Fruit fly (Drosophila melanogaster) whole organism, wandering third instar larva: ENCODE data around the gene RluA-2.

Experiments used
- Abd-B ChIP-seq: fragments of >200 bp; optimal IDR thresholded peaks from 2 replicates; lab custom pipeline; 2017; ENCODE audit warnings: missing biosample characterization, missing genetic modification characterization
- CG32264 ChIP-seq: fragments of 200-800 bp; sonication (Bioruptor generic); optimal IDR thresholded peaks from 2 replicates; lab custom pipeline; 2016; ENCODE audit warnings: missing biosample characterization, missing genetic modification characterization
- CrebA ChIP-seq: fragments of 200-800 bp; sonication (Bioruptor generic); optimal IDR thresholded peaks from 2 replicates; lab custom pipeline; 2016; ENCODE audit warnings: missing biosample characterization, mild to moderate bottlenecking, missing genetic modification characterization, borderline replicate concordance
- Dfd ChIP-seq: fragments of >200 bp; optimal IDR thresholded peaks from 2 replicates; lab custom pipeline; 2017; ENCODE audit warnings: missing biosample characterization, missing genetic modification characterization
- Myc ChIP-seq: fragments of >200 bp; optimal IDR thresholded peaks from 2 replicates; lab custom pipeline; 2017
- Sp1 ChIP-seq: fragments of 200-800 bp; sonication (Bioruptor generic); optimal IDR thresholded peaks from 3 replicates; lab custom pipeline; 2019; ENCODE audit warnings: missing biosample characterization, mild to moderate bottlenecking, missing genetic modification characterization, moderate library complexity
- dsf ChIP-seq: sonication (Bioruptor generic); optimal IDR thresholded peaks from 2 replicates; lab custom pipeline; 2016; ENCODE audit warnings: missing biosample characterization, missing genetic modification characterization, borderline replicate concordance
- h ChIP-seq: fragments of 200-800 bp; sonication (Bioruptor generic); optimal IDR thresholded peaks from 3 replicates; lab custom pipeline; 2016; ENCODE audit warnings: missing biosample characterization, mild to moderate bottlenecking, missing genetic modification characterization
- pan ChIP-seq: fragments of >200 bp; optimal IDR thresholded peaks from 2 replicates; lab custom pipeline; 2017
- psq ChIP-seq: fragments of 200-800 bp; sonication (Bioruptor generic); optimal IDR thresholded peaks from 3 replicates; lab custom pipeline; 2017; ENCODE audit warnings: missing biosample characterization, mild to moderate bottlenecking, missing genetic modification characterization, moderate library complexity
- sage ChIP-seq: fragments of 200-800 bp; sonication (Bioruptor generic); optimal IDR thresholded peaks from 2 replicates; lab custom pipeline; 2016; ENCODE audit warnings: missing biosample characterization, mild to moderate bottlenecking, missing genetic modification characterization
- tai ChIP-seq: sonication (Bioruptor generic); optimal IDR thresholded peaks from 2 replicates; lab custom pipeline; 2016; ENCODE audit warnings: missing biosample characterization, missing genetic modification characterization

dm6 chr2L:10437317-10437716 is 39.6 kb upstream of the RluA-2 start, which contains the start of gene STUB1:
- TF ChIP-seq tai (GFP tag; lab: Kevin White, UChicago) = no peak
- no peak for TF ChIP-seq pan
- no peak for TF ChIP-seq h (GFP tag; lab: Kevin White, UChicago)
- TF ChIP-seq Abd-B (GFP tag; lab: Kevin White, UChicago) = no peak
- no peak for TF ChIP-seq CrebA (GFP tag; lab: Kevin White, UChicago)
- TF ChIP-seq Dfd (GFP tag; lab: Kevin White, UChicago) = no peak
- no peak for TF ChIP-seq Sp1 (GFP tag; lab: Kevin White, UChicago)
- no peak for TF ChIP-seq psq (GFP tag; lab: Kevin White, UChicago)
- no peak for TF ChIP-seq CG32264 (GFP tag; lab: Kevin White, UChicago)
- no peak for TF ChIP-seq sage
- TF ChIP-seq Myc (lab: Kevin White, UChicago) = no peak
- TF ChIP-seq dsf (GFP tag; lab: Kevin White, UChicago) = no peak
